Worm (Caenorhabditis elegans) whole organism, mixed stage, embryonic: Measurements from ENCODE around the gene nas-32.

Source experiments
- M03D4.4 ChIP-seq: sonication (generic microtip); optimal IDR thresholded peaks from 2 replicates; lab custom pipeline; 2017; ENCODE audit warnings: mild to moderate bottlenecking, missing genetic modification characterization, missing compliant biosample characterization
- nhr-12 ChIP-seq: fragments of 150-350 bp; optimal IDR thresholded peaks from 2 replicates; lab custom pipeline; 2014; ENCODE audit warnings: missing biosample characterization, missing genetic modification characterization
- nhr-237 ChIP-seq: fragments of 150-350 bp; optimal IDR thresholded peaks from 2 replicates; lab custom pipeline; 2014; ENCODE audit warnings: missing biosample characterization, missing genetic modification characterization
- pha-4 ChIP-seq: fragments of 150-350 bp; optimal IDR thresholded peaks from 2 replicates; lab custom pipeline; 2018; ENCODE audit warnings: missing biosample characterization, missing genetic modification reagents, missing genetic modification characterization
- sptf-1 ChIP-seq: sonication (generic microtip); optimal IDR thresholded peaks from 2 replicates; lab custom pipeline; 2017; ENCODE audit warnings: mild to moderate bottlenecking, missing genetic modification characterization, moderate library complexity, missing compliant biosample characterization
- unc-39 ChIP-seq: fragments of 150-350 bp; optimal IDR thresholded peaks from 2 replicates; lab custom pipeline; 2014; ENCODE audit warnings: missing biosample characterization, missing genetic modification characterization
- unc-62 ChIP-seq: fragments of 150-350 bp; optimal IDR thresholded peaks from 2 replicates; lab custom pipeline; 2014; ENCODE audit warnings: missing biosample characterization, missing genetic modification reagents, missing genetic modification characterization

DNA sequence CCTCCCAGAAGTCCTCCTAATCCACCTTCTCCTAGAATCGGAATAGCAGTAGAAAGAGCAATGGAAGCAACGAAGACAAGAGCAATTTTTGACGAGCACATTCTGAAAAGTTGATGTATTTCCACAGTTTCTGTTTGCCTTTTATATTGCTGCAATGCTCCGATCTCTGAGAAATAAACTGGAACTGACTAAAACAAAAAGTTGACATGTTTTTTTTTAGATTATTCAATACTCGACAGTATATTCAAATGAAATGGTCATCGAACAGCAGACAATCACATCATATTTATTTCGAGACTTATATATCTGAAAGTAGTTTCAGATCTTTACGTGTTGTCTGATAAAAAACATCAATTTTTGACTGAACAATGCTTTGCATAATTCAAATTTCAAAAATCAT, 8.6 kb downstream of the nas-32 start, which contains the start of gene srlf-21:
- no peak for TF ChIP-seq M03D4.4 (tag; lab: Kevin White, UChicago)
- no peak for TF ChIP-seq unc-39 (tag; lab: Kevin White, UChicago)
- no peak for TF ChIP-seq nhr-237 (tag; lab: Kevin White, UChicago)
- no peak for TF ChIP-seq unc-62
- no peak for TF ChIP-seq sptf-1
- no peak for TF ChIP-seq nhr-12 (tag; lab: Kevin White, UChicago)
- no peak for TF ChIP-seq pha-4 (tag; lab: Kevin White, UChicago)
